Fruit fly (Drosophila melanogaster) whole organism, adult: ENCODE data around the gene CG9743.

Source experiments
- CG11617 ChIP-seq: fragments of 200-800 bp; sonication (Bioruptor generic); optimal IDR thresholded peaks from 2 replicates; lab custom pipeline; 2017; ENCODE audit warnings: mild to moderate bottlenecking, missing biosample characterization, missing genetic modification reagents, missing genetic modification characterization
- CG12768 ChIP-seq: fragments of 200-800 bp; sonication (Bioruptor generic); optimal IDR thresholded peaks from 2 replicates; lab custom pipeline; 2017; ENCODE audit warnings: missing biosample characterization, missing genetic modification characterization, mild to moderate bottlenecking, moderate library complexity, missing genetic modification reagents
- CG14711 ChIP-seq: fragments of 200-800 bp; sonication (Bioruptor generic); optimal IDR thresholded peaks from 2 replicates; lab custom pipeline; 2018; ENCODE audit warnings: missing biosample characterization, mild to moderate bottlenecking, missing genetic modification characterization, moderate library complexity
- CG1620 ChIP-seq: fragments of 200-800 bp; sonication (Bioruptor generic); optimal IDR thresholded peaks from 2 replicates; lab custom pipeline; 2016; ENCODE audit warnings: missing biosample characterization, missing genetic modification characterization
- CG7045 ChIP-seq: fragments of 200-800 bp; sonication (Bioruptor generic); optimal IDR thresholded peaks from 2 replicates; lab custom pipeline; 2017; ENCODE audit warnings: missing biosample characterization, mild to moderate bottlenecking, missing genetic modification characterization
- Clk ChIP-seq: fragments of 200-800 bp; sonication (Bioruptor generic); optimal IDR thresholded peaks from 2 replicates; lab custom pipeline; 2017; ENCODE audit warnings: missing biosample characterization, missing genetic modification characterization
- Crg-1 ChIP-seq: fragments of 200-800 bp; sonication (Bioruptor generic); optimal IDR thresholded peaks from 2 replicates; lab custom pipeline; 2016; ENCODE audit warnings: missing biosample characterization, missing genetic modification characterization
- Hr96 ChIP-seq: fragments of 200-800 bp; sonication (Bioruptor generic); optimal IDR thresholded peaks from 2 replicates; lab custom pipeline; 2016; ENCODE audit warnings: missing biosample characterization, missing genetic modification characterization
- Mnt ChIP-seq: fragments of 200-800 bp; sonication (Bioruptor generic); optimal IDR thresholded peaks from 2 replicates; lab custom pipeline; 2016; ENCODE audit warnings: missing biosample characterization, mild to moderate bottlenecking, missing genetic modification characterization
- bab1 ChIP-seq: fragments of 200-800 bp; sonication (Bioruptor generic); optimal IDR thresholded peaks from 3 replicates; lab custom pipeline; 2019; ENCODE audit warnings: missing biosample characterization, mild to moderate bottlenecking, missing genetic modification characterization, moderate library complexity
- kay ChIP-seq: fragments of 200-800 bp; sonication (Bioruptor generic); peaks from one replicate; lab custom pipeline; 2016; ENCODE audit warnings: missing biosample characterization, missing genetic modification characterization, borderline replicate concordance
- ovo ChIP-seq: fragments of 200-800 bp; sonication (Bioruptor generic); optimal IDR thresholded peaks from 2 replicates; lab custom pipeline; 2016; ENCODE audit warnings: missing biosample characterization, missing genetic modification characterization
- tj ChIP-seq: fragments of 200-800 bp; sonication (Bioruptor generic); optimal IDR thresholded peaks from 3 replicates; lab custom pipeline; 2017; ENCODE audit warnings: missing biosample characterization, mild to moderate bottlenecking, missing genetic modification characterization, moderate library complexity
- toe ChIP-seq: fragments of 200-800 bp; sonication (Bioruptor generic); optimal IDR thresholded peaks from 2 replicates; lab custom pipeline; 2016; ENCODE audit warnings: missing biosample characterization, missing genetic modification characterization

dm6 chr3R:30150602-30151001, 52.2 kb downstream of the CG9743 start:
- no peak for TF ChIP-seq bab1 (GFP tag; lab: Kevin White, UChicago)
- TF ChIP-seq CG12768 = no peak
- no peak for TF ChIP-seq CG14711 (tag; lab: Kevin White, UChicago)
- no peak for TF ChIP-seq Mnt (GFP tag; lab: Kevin White, UChicago)
- TF ChIP-seq CG11617 (GFP tag; lab: Kevin White, UChicago) = no peak
- TF ChIP-seq Hr96 (GFP tag; lab: Kevin White, UChicago) = no peak
- no peak for TF ChIP-seq CG7045 (GFP tag; lab: Kevin White, UChicago)
- TF ChIP-seq kay (GFP tag; lab: Kevin White, UChicago) = no peak
- no peak for TF ChIP-seq ovo (GFP tag; lab: Kevin White, UChicago)
- no peak for TF ChIP-seq tj (GFP tag; lab: Kevin White, UChicago)
- TF ChIP-seq Crg-1 (GFP tag; lab: Kevin White, UChicago) = no peak
- TF ChIP-seq toe (GFP tag; lab: Kevin White, UChicago) = no peak
- TF ChIP-seq Clk (GFP tag; lab: Kevin White, UChicago) = no peak
- no peak for TF ChIP-seq CG1620 (GFP tag; lab: Kevin White, UChicago)
